Worm (Caenorhabditis elegans): Measurements from ENCODE around the gene Y54G11A.14.

- TF ChIP-seq unc-62 (GFP tag; optimal IDR thresholded peaks at IDR 0.05), result no peak
- no peak for TF ChIP-seq unc-39 (tag; optimal IDR thresholded peaks at IDR 0.05)
- no peak for TF ChIP-seq lin-13 (tag; optimal IDR thresholded peaks at IDR 0.05)
- TF ChIP-seq snpc-4 (tag; optimal IDR thresholded peaks at IDR 0.05), result no peak
- TF ChIP-seq unc-120 (tag; optimal IDR thresholded peaks at IDR 0.05; ENCODE audit: poor library complexity, severe bottlenecking), result no peak
- no peak for TF ChIP-seq tbx-8 (GFP tag; optimal IDR thresholded peaks at IDR 0.05)
- TF ChIP-seq pha-4 (tag; optimal IDR thresholded peaks at IDR 0.05), result no peak
- TF ChIP-seq elt-3 (tag; optimal IDR thresholded peaks at IDR 0.05), result no peak
- no peak for TF ChIP-seq nhr-12 (tag; optimal IDR thresholded peaks at IDR 0.05)
- TF ChIP-seq bed-3 (GFP tag; optimal IDR thresholded peaks at IDR 0.05), result no peak
- no peak for TF ChIP-seq lsy-2 (tag; optimal IDR thresholded peaks at IDR 0.05)
Measured at ce11 chrII:14319227-14319626, 1.3 kb downstream of the Y54G11A.14 start.
